Worm (Caenorhabditis elegans): ENCODE results near the gene F08G12.3.
A peak's percentile ranks its signal among the peaks of the same experiment; 100 is the strongest.

The F08G12.3 gene

ce11 chrX:11324240-11324639, 24.2 kb downstream of the F08G12.3 start, which contains the start of gene asm-2:
Gene asm-2, minus strand, starts transcription at chrX:11324251.
- TF ChIP-seq ama-1 (optimal IDR thresholded peaks at IDR 0.05) = no peak
- no peak for TF ChIP-seq ceh-36 (tag; optimal IDR thresholded peaks at IDR 0.05)
- TF ChIP-seq aly-1 (tag; optimal IDR thresholded peaks at IDR 0.05) = no peak
- TF ChIP-seq F13C5.2 (tag; optimal IDR thresholded peaks at IDR 0.05) = no peak
- TF ChIP-seq hnd-1 (tag; optimal IDR thresholded peaks at IDR 0.05) = no peak
- TF ChIP-seq pes-1 (GFP tag; IDR thresholded peaks at IDR 0.05) = no peak
- TF ChIP-seq ets-7 (tag; optimal IDR thresholded peaks at IDR 0.05) = no peak
- no peak for TF ChIP-seq ceh-13 (GFP tag; optimal IDR thresholded peaks at IDR 0.05)
- no peak for TF ChIP-seq tbx-37 (GFP tag; conservative IDR thresholded peaks at IDR 0.05)
- no peak for TF ChIP-seq hmbx-1 (tag; optimal IDR thresholded peaks at IDR 0.05)
- TF ChIP-seq hmg-4 (GFP tag; optimal IDR thresholded peaks at IDR 0.05) = no peak
- TF ChIP-seq tra-4 (tag; optimal IDR thresholded peaks at IDR 0.05) = no peak
- no peak for TF ChIP-seq B0310.2 (tag; optimal IDR thresholded peaks at IDR 0.05)
- TF ChIP-seq scrt-1 (GFP tag; IDR thresholded peaks at IDR 0.05) = no peak

DNA sequence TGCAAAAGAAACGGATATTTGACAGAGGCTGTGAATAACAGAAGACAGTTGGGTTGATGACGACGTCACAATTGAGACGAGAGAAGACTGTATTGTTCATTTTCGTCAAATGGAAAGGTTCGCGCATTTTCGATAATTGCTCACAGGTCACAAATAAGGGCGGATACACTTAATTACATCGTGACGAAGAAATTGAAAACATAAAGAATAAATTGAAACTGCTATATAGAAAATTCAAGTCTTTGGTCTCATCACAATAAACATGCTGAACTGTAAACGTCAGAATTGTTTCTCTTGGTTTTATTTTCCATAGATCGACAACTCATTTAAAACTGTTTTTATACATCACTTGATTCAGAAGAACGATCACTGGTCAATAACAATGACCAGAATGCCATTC, 26.8 kb downstream of the F08G12.3 start, which contains the start of gene ZK455.5:
TSS of gene ZK455.5 (minus strand) at position 101 of the 400 bp plus-strand sequence.
- no peak for TF ChIP-seq ceh-13 (GFP tag; optimal IDR thresholded peaks at IDR 0.05)
- no peak for TF ChIP-seq ets-7 (tag; optimal IDR thresholded peaks at IDR 0.05)
- no peak for TF ChIP-seq sea-1 (GFP tag; conservative IDR thresholded peaks at IDR 0.05)
- no peak for TF ChIP-seq ama-1 (optimal IDR thresholded peaks at IDR 0.05)
- TF ChIP-seq hmbx-1 (tag; optimal IDR thresholded peaks at IDR 0.05) = no peak
- TF ChIP-seq aly-1 (tag; optimal IDR thresholded peaks at IDR 0.05) = no peak
- no peak for TF ChIP-seq tbx-37 (GFP tag; conservative IDR thresholded peaks at IDR 0.05)
- TF ChIP-seq B0310.2 (tag; optimal IDR thresholded peaks at IDR 0.05) = no peak
- no peak for TF ChIP-seq hnd-1 (tag; optimal IDR thresholded peaks at IDR 0.05)
- no peak for TF ChIP-seq ceh-36 (tag; optimal IDR thresholded peaks at IDR 0.05)
- TF ChIP-seq hmg-4 (GFP tag; optimal IDR thresholded peaks at IDR 0.05) = no peak
- TF ChIP-seq tbx-11 (GFP tag; IDR thresholded peaks at IDR 0.05) = no peak
- TF ChIP-seq scrt-1 (GFP tag; IDR thresholded peaks at IDR 0.05) = no peak
- no peak for TF ChIP-seq flt-1 (GFP tag; IDR thresholded peaks at IDR 0.05)
- no peak for TF ChIP-seq pes-1 (GFP tag; IDR thresholded peaks at IDR 0.05)
- no peak for TF ChIP-seq tra-4 (tag; optimal IDR thresholded peaks at IDR 0.05)
- no peak for TF ChIP-seq F13C5.2 (tag; optimal IDR thresholded peaks at IDR 0.05)

ce11 chrX:11328710-11329109, 28.7 kb downstream of the F08G12.3 start:
- no peak for TF ChIP-seq F13C5.2 (tag; optimal IDR thresholded peaks at IDR 0.05)
- TF ChIP-seq hmbx-1 (tag; optimal IDR thresholded peaks at IDR 0.05) = no peak
- TF ChIP-seq tra-4 (tag; optimal IDR thresholded peaks at IDR 0.05) = no peak
- no peak for TF ChIP-seq pes-1 (GFP tag; IDR thresholded peaks at IDR 0.05)
- no peak for TF ChIP-seq ceh-36 (tag; optimal IDR thresholded peaks at IDR 0.05)

ce11 chrX:11329424-11329823, 29.4 kb downstream of the F08G12.3 start, which contains the start of gene npr-9:
Gene npr-9, plus strand, starts transcription at chrX:11329724.
- TF ChIP-seq ceh-36 (tag; optimal IDR thresholded peaks at IDR 0.05) (no peak), hnd-1 (tag; optimal IDR thresholded peaks at IDR 0.05) (no peak), tbx-37 (GFP tag; conservative IDR thresholded peaks at IDR 0.05) (no peak), ama-1 (optimal IDR thresholded peaks at IDR 0.05) (no peak), ceh-13 (GFP tag; optimal IDR thresholded peaks at IDR 0.05) (no peak), hmbx-1 (tag; optimal IDR thresholded peaks at IDR 0.05) (no peak), flt-1 (GFP tag; IDR thresholded peaks at IDR 0.05) (no peak), B0310.2 (tag; optimal IDR thresholded peaks at IDR 0.05) (no peak), pes-1 (GFP tag; IDR thresholded peaks at IDR 0.05) (no peak), scrt-1 (GFP tag; IDR thresholded peaks at IDR 0.05) (no peak), aly-1 (tag; optimal IDR thresholded peaks at IDR 0.05) (no peak), tbx-11 (GFP tag; IDR thresholded peaks at IDR 0.05) (no peak), tra-4 (tag; optimal IDR thresholded peaks at IDR 0.05) (no peak), sea-1 (GFP tag; conservative IDR thresholded peaks at IDR 0.05) (no peak), ets-7 (tag; optimal IDR thresholded peaks at IDR 0.05) (no peak), F13C5.2 (tag; optimal IDR thresholded peaks at IDR 0.05) (no peak), hmg-4 (GFP tag; optimal IDR thresholded peaks at IDR 0.05) (no peak)

ce11 chrX:11337095-11337494, 37.0 kb downstream of the F08G12.3 start:
- no peak for TF ChIP-seq ceh-36 (tag; optimal IDR thresholded peaks at IDR 0.05)
- no peak for TF ChIP-seq scrt-1 (GFP tag; IDR thresholded peaks at IDR 0.05)
- TF ChIP-seq tbx-11 (GFP tag; IDR thresholded peaks at IDR 0.05) = no peak
- no peak for TF ChIP-seq aly-1 (tag; optimal IDR thresholded peaks at IDR 0.05)
- TF ChIP-seq hnd-1 (tag; optimal IDR thresholded peaks at IDR 0.05) = no peak
- no peak for TF ChIP-seq hmg-4 (GFP tag; optimal IDR thresholded peaks at IDR 0.05)
- no peak for TF ChIP-seq F13C5.2 (tag; optimal IDR thresholded peaks at IDR 0.05)
- no peak for TF ChIP-seq sea-1 (GFP tag; conservative IDR thresholded peaks at IDR 0.05)

DNA sequence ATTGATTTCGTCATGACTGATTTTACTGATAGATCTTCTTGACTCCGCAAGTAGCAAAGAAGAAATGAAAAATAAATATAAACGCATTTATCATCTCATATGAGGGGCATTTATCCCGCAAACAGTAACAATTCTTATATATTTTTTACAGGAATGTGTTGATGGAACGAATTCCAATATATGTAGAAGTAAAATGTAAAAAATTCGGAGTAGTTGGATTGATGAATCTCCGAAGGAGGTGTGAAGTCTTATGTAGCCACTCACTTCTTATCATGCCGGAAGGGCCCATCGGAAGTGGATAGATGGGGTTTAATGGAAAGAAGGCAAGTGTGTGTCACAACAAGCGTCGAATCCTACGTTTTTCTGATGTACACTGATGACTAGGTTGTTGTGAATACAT, 37.7 kb downstream of the F08G12.3 start, which contains the start of gene gcy-9:
TSS of gene gcy-9 (minus strand) at position 101 of the 400 bp plus-strand sequence.
- TF ChIP-seq hnd-1 (tag; optimal IDR thresholded peaks at IDR 0.05) (no peak), flt-1 (GFP tag; IDR thresholded peaks at IDR 0.05) (no peak), scrt-1 (GFP tag; IDR thresholded peaks at IDR 0.05) (no peak), pes-1 (GFP tag; IDR thresholded peaks at IDR 0.05) (no peak), F13C5.2 (tag; optimal IDR thresholded peaks at IDR 0.05) (no peak)

ce11 chrX:11339375-11339924, 39.4 kb downstream of the F08G12.3 start, which contains the start of gene aco-1:
Gene aco-1, plus strand, starts transcription at chrX:11339874.
- no peak for TF ChIP-seq hmbx-1 (tag; optimal IDR thresholded peaks at IDR 0.05)
- 0 out of 2 replicates have a peak, but pooled peaks have one; percentile 12 for TF ChIP-seq tbx-37 (GFP tag; conservative IDR thresholded peaks at IDR 0.05)
- TF ChIP-seq ets-7 (tag; optimal IDR thresholded peaks at IDR 0.05) = no peak
- TF ChIP-seq tra-4 (tag; optimal IDR thresholded peaks at IDR 0.05) = no peak
- peak; percentile 60 for TF ChIP-seq aly-1 (tag; optimal IDR thresholded peaks at IDR 0.05)
- TF ChIP-seq hmg-4 (GFP tag; optimal IDR thresholded peaks at IDR 0.05) = peak; percentile 33

DNA sequence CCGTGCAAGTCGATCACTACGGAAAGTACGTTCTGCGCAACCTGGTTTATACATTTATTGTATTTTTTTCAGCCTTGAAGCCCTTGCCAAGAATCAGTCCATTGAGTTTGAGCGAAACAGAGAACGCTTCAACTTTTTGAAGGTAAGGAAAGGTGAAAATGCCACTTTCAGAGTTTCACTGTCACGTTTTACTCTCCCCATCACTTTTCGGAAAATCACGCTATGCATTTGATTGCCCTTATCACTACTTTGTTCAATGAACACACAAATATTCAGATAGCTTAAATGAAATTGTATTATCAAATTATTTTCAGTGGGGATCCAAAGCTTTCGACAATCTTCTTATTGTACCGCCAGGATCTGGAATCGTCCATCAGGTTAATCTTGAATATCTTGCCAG, 40.4 kb downstream of the F08G12.3 start:
- TF ChIP-seq ceh-36 (tag; optimal IDR thresholded peaks at IDR 0.05) = no peak
- TF ChIP-seq hmg-4 (GFP tag; optimal IDR thresholded peaks at IDR 0.05) = no peak
- no peak for TF ChIP-seq pes-1 (GFP tag; IDR thresholded peaks at IDR 0.05)
- TF ChIP-seq tra-4 (tag; optimal IDR thresholded peaks at IDR 0.05) = no peak
- TF ChIP-seq scrt-1 (GFP tag; IDR thresholded peaks at IDR 0.05) = no peak
- no peak for TF ChIP-seq hnd-1 (tag; optimal IDR thresholded peaks at IDR 0.05)
- TF ChIP-seq F13C5.2 (tag; optimal IDR thresholded peaks at IDR 0.05) = no peak
- TF ChIP-seq B0310.2 (tag; optimal IDR thresholded peaks at IDR 0.05) = no peak
- TF ChIP-seq ets-7 (tag; optimal IDR thresholded peaks at IDR 0.05) = no peak
- no peak for TF ChIP-seq tbx-11 (GFP tag; IDR thresholded peaks at IDR 0.05)
- no peak for TF ChIP-seq sea-1 (GFP tag; conservative IDR thresholded peaks at IDR 0.05)
- no peak for TF ChIP-seq ama-1 (optimal IDR thresholded peaks at IDR 0.05)
- TF ChIP-seq ceh-13 (GFP tag; optimal IDR thresholded peaks at IDR 0.05) = no peak
